Fruit fly (Drosophila melanogaster) whole organism, embryonic: Measurements from ENCODE around the gene pigs.

Source experiments
- Ada2b ChIP-seq: fragments of 200-800 bp; sonication (Bioruptor generic); IDR thresholded peaks from 2 replicates; pipeline ENCODE4 v1.3.6; 2022; ENCODE audit warnings: missing biosample characterization, missing genetic modification characterization
- Bdp1 ChIP-seq: fragments of 200-800 bp; sonication (Bioruptor generic); optimal IDR thresholded peaks from 3 replicates; lab custom pipeline; 2016; ENCODE audit warnings: missing biosample characterization, missing genetic modification characterization
- CG10209 ChIP-seq: fragments of 200-800 bp; sonication (Bioruptor generic); optimal IDR thresholded peaks from 3 replicates; lab custom pipeline; 2017; ENCODE audit warnings: missing biosample characterization, mild to moderate bottlenecking, missing genetic modification characterization, missing genetic modification reagents
- CG11456 ChIP-seq: fragments of 200-800 bp; sonication (Bioruptor generic); IDR thresholded peaks from 3 replicates; pipeline ENCODE4 v1.3.6; 2022; ENCODE audit warnings: missing biosample characterization, missing genetic modification characterization
- CG11695 ChIP-seq: fragments of 200-800 bp; sonication (Bioruptor generic); IDR thresholded peaks from 3 replicates; pipeline ENCODE4 v1.3.6; 2022; ENCODE audit warnings: missing biosample characterization, missing genetic modification characterization
- CG12391 ChIP-seq: fragments of 200-800 bp; sonication (Bioruptor generic); optimal IDR thresholded peaks from 3 replicates; lab custom pipeline; 2018; ENCODE audit warnings: missing biosample characterization, mild to moderate bottlenecking, missing genetic modification characterization, moderate library complexity
- CG13424 ChIP-seq: fragments of 200-800 bp; sonication (Bioruptor generic); optimal IDR thresholded peaks from 2 replicates; lab custom pipeline; 2019; ENCODE audit warnings: missing biosample characterization, mild to moderate bottlenecking, missing genetic modification characterization, moderate library complexity
- CG14860 ChIP-seq: fragments of 200-800 bp; sonication (Bioruptor generic); IDR thresholded peaks from 3 replicates; pipeline ENCODE4 v1.3.6; 2022; ENCODE audit warnings: missing biosample characterization, missing genetic modification characterization; ENCODE audit not compliant: partially characterized antibody
- CG14965 ChIP-seq: fragments of 200-800 bp; sonication (Bioruptor generic); optimal IDR thresholded peaks from 2 replicates; lab custom pipeline; 2016; ENCODE audit warnings: missing biosample characterization, missing genetic modification characterization, borderline replicate concordance
- CG1602 ChIP-seq: fragments of 200-800 bp; sonication (Bioruptor generic); optimal IDR thresholded peaks from 3 replicates; lab custom pipeline; 2016; ENCODE audit warnings: missing biosample characterization, missing genetic modification characterization
- CG1647 ChIP-seq: fragments of 200-800 bp; sonication (Bioruptor generic); optimal IDR thresholded peaks from 3 replicates; lab custom pipeline; 2016; ENCODE audit warnings: missing biosample characterization, missing genetic modification characterization
- CG17361 ChIP-seq: fragments of 200-800 bp; sonication (Bioruptor generic); IDR thresholded peaks from 3 replicates; pipeline ENCODE4 v1.3.6; 2022; ENCODE audit warnings: missing biosample characterization, missing genetic modification characterization
- CG17829 ChIP-seq: fragments of 200-800 bp; optimal IDR thresholded peaks from 2 replicates; lab custom pipeline; 2019; ENCODE audit warnings: missing biosample characterization, mild to moderate bottlenecking, missing genetic modification characterization, moderate library complexity
- CG2875 ChIP-seq: fragments of 200-800 bp; sonication (Bioruptor generic); optimal IDR thresholded peaks from 2 replicates; lab custom pipeline; 2017; ENCODE audit warnings: missing biosample characterization, mild to moderate bottlenecking, missing genetic modification characterization, missing genetic modification reagents
- CG3281 ChIP-seq: fragments of 200-800 bp; sonication (Bioruptor generic); optimal IDR thresholded peaks from 3 replicates; lab custom pipeline; 2017; ENCODE audit warnings: missing biosample characterization, mild to moderate bottlenecking, missing genetic modification characterization
- CG3726 ChIP-seq: fragments of 200-800 bp; sonication (Bioruptor generic); IDR thresholded peaks from 3 replicates; pipeline ENCODE4, ENCODE4 v1.3.6; 2022; ENCODE audit warnings: missing biosample characterization, missing genetic modification characterization
- CG4854 ChIP-seq: fragments of 200-800 bp; sonication (Bioruptor generic); optimal IDR thresholded peaks from 2 replicates; lab custom pipeline; 2016; ENCODE audit warnings: missing biosample characterization, missing genetic modification characterization, inconsistent platforms
- CG8388 ChIP-seq: fragments of 200-800 bp; sonication (Bioruptor generic); optimal IDR thresholded peaks from 2 replicates; lab custom pipeline; 2019; ENCODE audit warnings: missing biosample characterization, mild to moderate bottlenecking, missing genetic modification characterization, moderate library complexity
- CG9609 ChIP-seq: fragments of 200-800 bp; sonication (Bioruptor generic); optimal IDR thresholded peaks from 3 replicates; lab custom pipeline; 2016; ENCODE audit warnings: missing biosample characterization, missing genetic modification characterization
- CG9727 ChIP-seq: fragments of 200-800 bp; sonication (Bioruptor generic); optimal IDR thresholded peaks from 3 replicates; lab custom pipeline; 2017; ENCODE audit warnings: missing biosample characterization, mild to moderate bottlenecking, missing genetic modification characterization
- CG9797 ChIP-seq: fragments of 200-800 bp; sonication (Bioruptor generic); optimal IDR thresholded peaks from 3 replicates; lab custom pipeline; 2018; ENCODE audit warnings: missing biosample characterization, mild to moderate bottlenecking, missing genetic modification characterization
- CHES-1-like ChIP-seq: fragments of 200-800 bp; sonication (Bioruptor generic); optimal IDR thresholded peaks from 2 replicates; lab custom pipeline; 2016; ENCODE audit warnings: missing biosample characterization, missing genetic modification characterization
- Chrac-16 ChIP-seq: fragments of 200-800 bp; sonication (Bioruptor generic); optimal IDR thresholded peaks from 3 replicates; lab custom pipeline; 2016; ENCODE audit warnings: missing biosample characterization, missing genetic modification characterization
- CrebB ChIP-seq: fragments of 200-800 bp; sonication (Bioruptor generic); optimal IDR thresholded peaks from 3 replicates; lab custom pipeline; 2018; ENCODE audit warnings: missing biosample characterization, mild to moderate bottlenecking, missing genetic modification characterization
- Ets97D ChIP-seq: fragments of 200-800 bp; sonication (Bioruptor generic); optimal IDR thresholded peaks from 3 replicates; lab custom pipeline; 2016; ENCODE audit warnings: missing biosample characterization, missing genetic modification characterization
- HLH4C ChIP-seq: fragments of 200-800 bp; sonication (Bioruptor generic); IDR thresholded peaks from 3 replicates; pipeline ENCODE4 v1.3.6; 2022; ENCODE audit warnings: missing biosample characterization, missing genetic modification characterization; ENCODE audit not compliant: partially characterized antibody
- HLH54F ChIP-seq: fragments of 200-800 bp; sonication (Bioruptor generic); optimal IDR thresholded peaks from 3 replicates; lab custom pipeline; 2016; ENCODE audit warnings: missing biosample characterization, missing genetic modification characterization
- Hr78 ChIP-seq, 2 experiments: fragments of 200-800 bp in 1 of 2; fragments of >200 bp in 1 of 2; sonication (Bioruptor generic) in 1 of 2; optimal IDR thresholded peaks; 2 replicates each; lab custom pipeline; 2017 to 2019; ENCODE audit warnings: missing biosample characterization in 2 of 2, missing genetic modification characterization in 2 of 2, mild to moderate bottlenecking in 1 of 2, moderate library complexity in 1 of 2
- Med ChIP-seq: fragments of 200-800 bp; sonication (Bioruptor generic); peaks from one replicate; lab custom pipeline; 2016; ENCODE audit warnings: missing biosample characterization, missing genetic modification characterization, mild to moderate bottlenecking, inconsistent platforms, moderate library complexity
- Mes4 ChIP-seq: fragments of 200-800 bp; sonication (Bioruptor generic); optimal IDR thresholded peaks from 2 replicates; lab custom pipeline; 2016; ENCODE audit warnings: missing biosample characterization, missing genetic modification characterization
- NFAT ChIP-seq: fragments of 200-800 bp; sonication (Bioruptor generic); IDR thresholded peaks from 2 replicates; pipeline ENCODE4 v1.3.6; 2022; ENCODE audit warnings: missing biosample characterization, missing genetic modification characterization
- Sry-β ChIP-seq: fragments of 200-800 bp; sonication (Bioruptor generic); optimal IDR thresholded peaks from 2 replicates; lab custom pipeline; 2018; ENCODE audit warnings: missing biosample characterization, mild to moderate bottlenecking, missing genetic modification characterization, moderate library complexity
- al ChIP-seq: fragments of 200-800 bp; sonication (Bioruptor generic); IDR thresholded peaks from 2 replicates; pipeline ENCODE4 v1.3.6; 2022; ENCODE audit warnings: missing biosample characterization, missing genetic modification characterization
- cas ChIP-seq: fragments of 200-800 bp; sonication (Bioruptor generic); IDR thresholded peaks from 2 replicates; pipeline ENCODE4 v1.3.6; 2022; ENCODE audit warnings: missing biosample characterization, missing genetic modification characterization
- gem ChIP-seq: fragments of 200-800 bp; sonication (Bioruptor generic); optimal IDR thresholded peaks from 2 replicates; lab custom pipeline; 2019; ENCODE audit warnings: missing biosample characterization, mild to moderate bottlenecking, missing genetic modification characterization, moderate library complexity
- klu ChIP-seq: fragments of 200-800 bp; sonication (Bioruptor generic); IDR thresholded peaks from 2 replicates; pipeline ENCODE4 v1.3.6; 2022; ENCODE audit warnings: missing biosample characterization, missing genetic modification characterization
- odd ChIP-seq: fragments of 200-800 bp; sonication (Bioruptor generic); optimal IDR thresholded peaks from 2 replicates; lab custom pipeline; 2017; ENCODE audit warnings: missing biosample characterization, mild to moderate bottlenecking, missing genetic modification characterization
- phol ChIP-seq: fragments of 200-800 bp; sonication (Bioruptor generic); optimal IDR thresholded peaks from 3 replicates; lab custom pipeline; 2018; ENCODE audit warnings: missing biosample characterization, mild to moderate bottlenecking, missing genetic modification characterization, moderate library complexity
- rib ChIP-seq: fragments of 200-800 bp; sonication (Bioruptor generic); IDR thresholded peaks from 2 replicates; pipeline ENCODE4 v1.3.6; 2022; ENCODE audit warnings: missing biosample characterization, missing genetic modification characterization
- sens ChIP-seq: fragments of 200-800 bp; sonication (Bioruptor generic); peaks from one replicate; lab custom pipeline; 2016; ENCODE audit warnings: missing biosample characterization, missing genetic modification characterization
- sens-2 ChIP-seq: fragments of 200-800 bp; sonication (Bioruptor generic); IDR thresholded peaks from 2 replicates; pipeline ENCODE4 v1.3.6; 2022; ENCODE audit warnings: missing biosample characterization, missing genetic modification characterization
- tio ChIP-seq: fragments of 200-800 bp; sonication (Bioruptor generic); optimal IDR thresholded peaks from 2 replicates; lab custom pipeline; 2017; ENCODE audit warnings: missing biosample characterization, missing genetic modification characterization, inconsistent platforms
- tup ChIP-seq: fragments of 200-800 bp; sonication (Bioruptor generic); optimal IDR thresholded peaks from 2 replicates; lab custom pipeline; 2016; ENCODE audit warnings: missing biosample characterization, mild to moderate bottlenecking, missing genetic modification characterization, moderate library complexity
- unc-4 ChIP-seq: fragments of 200-800 bp; sonication (Bioruptor generic); IDR thresholded peaks from 2 replicates; pipeline ENCODE4 v1.3.6; 2022; ENCODE audit warnings: missing biosample characterization, missing genetic modification characterization; ENCODE audit not compliant: partially characterized antibody
- wdn ChIP-seq: fragments of 200-800 bp; sonication (Bioruptor generic); IDR thresholded peaks from 2 replicates; pipeline ENCODE4 v1.3.6; 2022; ENCODE audit warnings: missing biosample characterization, missing genetic modification characterization
- zen ChIP-seq: fragments of 200-800 bp; sonication (Bioruptor generic); optimal IDR thresholded peaks from 3 replicates; lab custom pipeline; 2018; ENCODE audit warnings: missing biosample characterization, mild to moderate bottlenecking, missing genetic modification characterization, moderate library complexity
- zf30C ChIP-seq: fragments of 200-800 bp; sonication (Bioruptor generic); optimal IDR thresholded peaks from 3 replicates; lab custom pipeline; 2018; ENCODE audit warnings: missing biosample characterization, mild to moderate bottlenecking, missing genetic modification characterization
- zfh1 ChIP-seq: fragments of 200-800 bp; sonication (Bioruptor generic); IDR thresholded peaks from 3 replicates; pipeline ENCODE4 v1.3.6; 2022; ENCODE audit warnings: missing biosample characterization, missing genetic modification characterization

pigs gene

DNA sequence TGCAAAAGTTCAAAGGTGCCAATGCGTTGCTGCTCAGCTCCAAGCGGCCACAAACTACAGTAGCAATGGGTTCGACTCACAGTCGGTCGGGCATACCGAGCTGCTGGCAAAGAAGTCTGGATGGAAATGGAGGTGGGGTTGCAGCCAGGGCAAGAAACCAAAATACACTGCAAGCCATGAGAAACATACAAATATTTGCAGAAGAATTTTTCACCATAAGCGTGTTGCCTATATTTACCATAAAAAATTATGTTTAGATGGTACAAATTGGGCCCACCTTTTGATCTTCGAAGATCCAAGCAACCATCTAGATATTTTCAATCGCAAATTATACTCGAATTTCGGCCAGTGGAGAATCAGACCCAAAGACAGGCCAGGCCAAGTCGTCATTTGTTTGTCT, 47.0 kb downstream of the pigs start:
- TF ChIP-seq HLH54F (GFP tag; lab: Kevin White, UChicago) = no peak
- peak; percentile 22 for TF ChIP-seq Med (GFP tag; lab: Kevin White, UChicago)
- peak; percentile 53 for TF ChIP-seq sens (GFP tag; lab: Kevin White, UChicago)
- TF ChIP-seq Sry-β (GFP tag; lab: Kevin White, UChicago) = no peak

DNA sequence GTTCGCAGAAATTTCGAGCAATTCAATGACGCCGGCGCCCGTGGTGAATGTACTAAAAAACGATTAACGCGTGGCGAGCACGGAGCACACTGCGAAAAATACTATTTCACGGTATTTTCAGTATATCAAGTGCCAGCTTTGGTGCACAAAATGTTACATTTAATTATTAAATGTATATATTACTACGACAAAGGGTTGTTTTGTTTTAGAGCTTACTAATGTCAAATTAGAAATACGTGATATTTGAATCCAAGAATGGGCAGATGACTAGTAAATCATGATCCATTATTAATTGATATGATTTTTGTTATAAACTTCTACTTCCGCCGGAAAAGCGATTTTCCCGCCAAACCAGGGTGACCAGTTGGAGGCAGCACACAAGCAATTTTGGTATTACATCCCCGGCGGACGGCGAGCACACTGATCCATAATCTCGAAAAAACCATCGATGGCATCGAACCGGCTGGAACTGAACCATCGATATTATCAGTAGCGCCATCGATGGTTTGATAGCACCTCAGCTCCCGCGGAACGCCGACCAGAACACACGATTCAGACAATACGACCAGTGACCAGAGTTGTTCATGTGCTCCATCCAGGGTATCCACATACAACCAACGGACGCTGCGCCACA, 54.5 kb downstream of the pigs start, which contains the start of the genes CG3226 and Cdc7:
Gene CG3226 (minus strand): TSS at position 51 of the 634 bp plus-strand sequence.
Gene Cdc7 (plus strand): TSS at position 344 of the 634 bp plus-strand sequence.
- TF ChIP-seq Bdp1 (GFP tag; lab: Kevin White, UChicago) (peak; percentile 48), CG3281 (peak; percentile 88), CG2875 (peak; percentile 78), gem (tag; lab: Kevin White, UChicago) (peak; percentile 65), CG9609 (GFP tag; lab: Kevin White, UChicago) (peak; percentile 46), Ets97D (GFP tag; lab: Kevin White, UChicago) (peak; percentile 98), CG1602 (GFP tag; lab: Kevin White, UChicago) (no peak), CG3726 (no peak), CG17361 (GFP tag; lab: Robert Waterston, UW) (peak; percentile 81), CHES-1-like (GFP tag; lab: Kevin White, UChicago) (peak; percentile 54), cas (GFP tag; lab: Robert Waterston, UW) (no peak), CG4854 (peak; percentile 31), unc-4 (GFP tag; lab: Robert Waterston, UW) (peak; percentile 66), Hr78 (GFP tag; optimal IDR thresholded peaks at IDR 0.05; lab: Kevin White, UChicago) (no peak), zfh1 (GFP tag; lab: Robert Waterston, UW) (peak; percentile 68), NFAT (peak; percentile 58; the same call in 1 of the 2 replicates), al (GFP tag; lab: Robert Waterston, UW) (peak; percentile 45; the same call in 1 of the 2 replicates), CG12391 (tag; lab: Kevin White, UChicago) (peak; percentile 74), CG14965 (GFP tag; lab: Kevin White, UChicago) (no peak), Chrac-16 (GFP tag; lab: Kevin White, UChicago) (peak; percentile 38), phol (peak; percentile 74), CG9797 (GFP tag; lab: Kevin White, UChicago) (peak; percentile 86), CrebB (peak; percentile 72), odd (GFP tag; lab: Kevin White, UChicago) (peak; percentile 75), zf30C (GFP tag; lab: Kevin White, UChicago) (peak; percentile 43), rib (GFP tag; lab: Robert Waterston, UW) (0 out of 2 replicates have a peak, but pooled peaks have one; percentile 21), CG8388 (peak; percentile 61), CG13424 (tag; lab: Kevin White, UChicago) (peak; percentile 42), CG14860 (GFP tag; lab: Robert Waterston, UW) (peak; percentile 56), zen (peak; percentile 23), tio (GFP tag; lab: Kevin White, UChicago) (peak; percentile 51), CG1647 (GFP tag; lab: Kevin White, UChicago) (no peak), CG10209 (GFP tag; lab: Kevin White, UChicago) (peak; percentile 74), CG17829 (peak; percentile 71), wdn (no peak), sens-2 (GFP tag; lab: Robert Waterston, UW) (no peak), CG11456 (GFP tag; lab: Robert Waterston, UW) (peak; percentile 78; the same call in 2 of the 3 replicates), klu (GFP tag; lab: Robert Waterston, UW) (no peak), tup (peak; percentile 17), Mes4 (GFP tag; lab: Kevin White, UChicago) (peak; percentile 66), Ada2b (GFP tag; lab: Robert Waterston, UW) (peak; percentile 33; the same call in 1 of the 2 replicates), HLH4C (GFP tag; lab: Robert Waterston, UW) (peak; percentile 62), CG9727 (GFP tag; lab: Kevin White, UChicago) (peak; percentile 90), CG11695 (GFP tag; lab: Robert Waterston, UW) (peak; percentile 65; the same call in 2 of the 3 replicates)
